Fruit fly (Drosophila melanogaster) whole organism, wandering third instar larva: ENCODE results near the gene Sap30.

Experiments used
- Abd-B ChIP-seq: fragments of >200 bp; optimal IDR thresholded peaks from 2 replicates; lab custom pipeline; 2017; ENCODE audit warnings: missing biosample characterization, missing genetic modification characterization
- CG9705 ChIP-seq: fragments of 200-800 bp; sonication (Bioruptor generic); optimal IDR thresholded peaks from 2 replicates; lab custom pipeline; 2018; ENCODE audit warnings: missing biosample characterization, mild to moderate bottlenecking, missing genetic modification characterization
- Dfd ChIP-seq: fragments of >200 bp; optimal IDR thresholded peaks from 2 replicates; lab custom pipeline; 2017; ENCODE audit warnings: missing biosample characterization, missing genetic modification characterization
- Dif ChIP-seq: fragments of 200-275, 200-300 bp; sonication (Bioruptor generic); optimal IDR thresholded peaks from 2 replicates; lab custom pipeline; 2018; ENCODE audit warnings: missing biosample characterization, missing genetic modification characterization; ENCODE audit not compliant: partially characterized antibody
- GATAd ChIP-seq: sonication (Bioruptor generic); optimal IDR thresholded peaks from 2 replicates; lab custom pipeline; 2016; ENCODE audit warnings: missing biosample characterization, missing genetic modification characterization
- HLH106 ChIP-seq: fragments of 200-800 bp; optimal IDR thresholded peaks from 3 replicates; lab custom pipeline; 2019; ENCODE audit warnings: missing biosample characterization, mild to moderate bottlenecking, missing genetic modification characterization, moderate library complexity
- Hnf4 ChIP-seq: fragments of 200-800 bp; sonication (Bioruptor generic); optimal IDR thresholded peaks from 2 replicates; lab custom pipeline; 2016; ENCODE audit warnings: missing biosample characterization, mild to moderate bottlenecking, missing genetic modification characterization
- Hr83 ChIP-seq: fragments of 200-300 bp; sonication (Bioruptor generic); optimal IDR thresholded peaks from 2 replicates; lab custom pipeline; 2016; ENCODE audit warnings: missing biosample characterization, mild to moderate bottlenecking, missing genetic modification characterization, moderate library complexity; ENCODE audit not compliant: poor library complexity, severe bottlenecking
- Jra ChIP-seq: sonication (Bioruptor generic); optimal IDR thresholded peaks from 2 replicates; lab custom pipeline; 2016; ENCODE audit warnings: missing biosample characterization, missing genetic modification characterization
- Myc ChIP-seq: fragments of >200 bp; optimal IDR thresholded peaks from 2 replicates; lab custom pipeline; 2017
- N ChIP-seq: fragments of >200 bp; optimal IDR thresholded peaks from 2 replicates; lab custom pipeline; 2018; ENCODE audit warnings: missing biosample characterization, missing external identifiers, missing genetic modification characterization
- OdsH ChIP-seq: fragments of 200-800 bp; sonication (Bioruptor generic); optimal IDR thresholded peaks from 2 replicates; lab custom pipeline; 2016; ENCODE audit warnings: missing biosample characterization, mild to moderate bottlenecking, missing genetic modification characterization
- Rel ChIP-seq, 2 experiments: fragments of 200-800 bp; sonication (Bioruptor generic) in 1 of 2; optimal IDR thresholded peaks; 2 replicates in 1 of 2; 3 replicates in 1 of 2; lab custom pipeline; 2016 to 2019; ENCODE audit warnings: mild to moderate bottlenecking in 2 of 2, missing biosample characterization in 2 of 2, missing genetic modification characterization in 2 of 2, moderate library complexity in 1 of 2
- Sp1 ChIP-seq: fragments of 200-800 bp; sonication (Bioruptor generic); optimal IDR thresholded peaks from 3 replicates; lab custom pipeline; 2019; ENCODE audit warnings: missing biosample characterization, mild to moderate bottlenecking, missing genetic modification characterization, moderate library complexity
- brk ChIP-seq: fragments of 200-800 bp; sonication (Bioruptor generic); optimal IDR thresholded peaks from 2 replicates; lab custom pipeline; 2016; ENCODE audit warnings: missing biosample characterization, mild to moderate bottlenecking, missing genetic modification characterization
- dl ChIP-seq, 2 experiments: fragments of 175-275, 200-275 bp in 1 of 2; fragments of 200-275 bp in 1 of 2; sonication (Bioruptor generic); optimal IDR thresholded peaks; lab custom pipeline; 2018; ENCODE audit warnings: mild to moderate bottlenecking in 2 of 2, missing biosample characterization in 2 of 2, missing genetic modification characterization in 2 of 2, moderate library complexity in 2 of 2; ENCODE audit not compliant: partially characterized antibody in 2 of 2, insufficient read depth in 1 of 2
- dmrt93B ChIP-seq: fragments of 200-800 bp; sonication (Bioruptor generic); optimal IDR thresholded peaks from 2 replicates; lab custom pipeline; 2018; ENCODE audit warnings: missing biosample characterization, mild to moderate bottlenecking, missing genetic modification characterization
- foxo ChIP-seq, 2 experiments: fragments of 200-800 bp; sonication (Bioruptor generic); optimal IDR thresholded peaks; 2 replicates in 1 of 2; 3 replicates in 1 of 2; lab custom pipeline; 2016 to 2017; ENCODE audit warnings: missing biosample characterization in 2 of 2, missing genetic modification characterization in 2 of 2
- fru ChIP-seq: fragments of 200-800 bp; sonication (Bioruptor generic); optimal IDR thresholded peaks from 3 replicates; lab custom pipeline; 2016; ENCODE audit warnings: missing biosample characterization, mild to moderate bottlenecking, missing genetic modification characterization
- h ChIP-seq: fragments of 200-800 bp; sonication (Bioruptor generic); optimal IDR thresholded peaks from 3 replicates; lab custom pipeline; 2016; ENCODE audit warnings: missing biosample characterization, mild to moderate bottlenecking, missing genetic modification characterization
- lola ChIP-seq: fragments of >200 bp; optimal IDR thresholded peaks from 2 replicates; lab custom pipeline; 2017; ENCODE audit warnings: missing biosample characterization, missing genetic modification characterization
- pan ChIP-seq: fragments of >200 bp; optimal IDR thresholded peaks from 2 replicates; lab custom pipeline; 2017
- psq ChIP-seq: fragments of 200-800 bp; sonication (Bioruptor generic); optimal IDR thresholded peaks from 3 replicates; lab custom pipeline; 2017; ENCODE audit warnings: missing biosample characterization, mild to moderate bottlenecking, missing genetic modification characterization, moderate library complexity
- sage ChIP-seq: fragments of 200-800 bp; sonication (Bioruptor generic); optimal IDR thresholded peaks from 2 replicates; lab custom pipeline; 2016; ENCODE audit warnings: missing biosample characterization, mild to moderate bottlenecking, missing genetic modification characterization
- sv ChIP-seq: fragments of 200-800 bp; sonication (Bioruptor generic); optimal IDR thresholded peaks from 3 replicates; lab custom pipeline; 2016; ENCODE audit warnings: missing biosample characterization, missing genetic modification characterization
- tai ChIP-seq: sonication (Bioruptor generic); optimal IDR thresholded peaks from 2 replicates; lab custom pipeline; 2016; ENCODE audit warnings: missing biosample characterization, missing genetic modification characterization
- woc ChIP-seq: sonication (Bioruptor generic); optimal IDR thresholded peaks from 2 replicates; lab custom pipeline; 2016; ENCODE audit warnings: missing biosample characterization, mild to moderate bottlenecking, missing genetic modification characterization

Gene Sap30

DNA sequence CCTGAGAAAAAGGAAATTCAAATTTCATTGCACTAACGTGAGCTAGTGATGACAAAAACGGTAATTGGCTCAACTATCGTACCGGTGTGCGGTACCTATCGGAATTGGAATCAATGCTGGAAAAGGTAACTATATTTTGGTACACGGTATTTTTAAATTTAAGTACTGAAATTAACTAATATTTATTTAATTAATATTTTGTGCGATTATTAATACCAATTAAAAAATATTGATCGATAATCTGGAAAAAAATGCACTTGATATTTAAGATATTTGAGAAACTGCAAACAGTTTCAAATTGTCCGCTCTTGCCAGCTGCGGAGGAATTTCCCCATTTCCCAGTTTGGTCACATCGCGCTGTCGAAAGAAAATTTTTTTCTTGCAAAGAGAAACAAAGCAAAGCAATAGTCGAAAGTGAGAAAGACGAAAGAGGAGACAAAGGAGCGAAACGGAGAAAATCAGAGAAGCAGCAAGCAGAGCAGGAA is 375 bp downstream of the Sap30 start:
- TF ChIP-seq foxo (GFP tag; optimal IDR thresholded peaks at IDR 0.05; lab: Kevin White, UChicago) (peak in 1 of 2 experiments; percentile 18), h (GFP tag; lab: Kevin White, UChicago) (no peak), HLH106 (tag; lab: Kevin White, UChicago) (peak; percentile 23), Abd-B (no peak), Myc (peak; percentile 13), sv (no peak), psq (GFP tag; lab: Kevin White, UChicago) (peak; percentile 63)

DNA sequence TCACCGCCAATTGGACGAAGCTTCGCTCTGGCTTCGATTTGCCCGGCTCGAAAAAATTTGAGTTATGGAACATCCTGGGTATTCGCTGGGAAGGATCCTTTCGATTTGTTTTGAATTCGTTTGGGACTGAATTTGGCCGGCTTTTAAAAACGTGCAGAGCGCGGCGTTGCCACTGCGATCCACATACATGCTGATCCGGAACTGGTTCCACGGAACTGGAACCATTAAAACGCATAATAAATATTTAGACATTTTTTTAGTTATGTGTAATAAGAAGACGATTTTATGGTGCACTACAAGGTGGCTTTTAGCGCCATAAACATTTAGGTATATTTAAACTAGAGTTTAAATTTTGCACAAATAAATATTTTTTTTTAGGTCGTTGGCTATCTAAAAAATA is 4.0 kb downstream of the Sap30 start, which contains the start of gene Rrp45:
TSS of gene Rrp45 (minus strand) at position 209 of the 400 bp plus-strand sequence.
- TF ChIP-seq woc = peak; percentile 29
- TF ChIP-seq Myc = peak; percentile 26
- TF ChIP-seq CG9705 = no peak

DNA sequence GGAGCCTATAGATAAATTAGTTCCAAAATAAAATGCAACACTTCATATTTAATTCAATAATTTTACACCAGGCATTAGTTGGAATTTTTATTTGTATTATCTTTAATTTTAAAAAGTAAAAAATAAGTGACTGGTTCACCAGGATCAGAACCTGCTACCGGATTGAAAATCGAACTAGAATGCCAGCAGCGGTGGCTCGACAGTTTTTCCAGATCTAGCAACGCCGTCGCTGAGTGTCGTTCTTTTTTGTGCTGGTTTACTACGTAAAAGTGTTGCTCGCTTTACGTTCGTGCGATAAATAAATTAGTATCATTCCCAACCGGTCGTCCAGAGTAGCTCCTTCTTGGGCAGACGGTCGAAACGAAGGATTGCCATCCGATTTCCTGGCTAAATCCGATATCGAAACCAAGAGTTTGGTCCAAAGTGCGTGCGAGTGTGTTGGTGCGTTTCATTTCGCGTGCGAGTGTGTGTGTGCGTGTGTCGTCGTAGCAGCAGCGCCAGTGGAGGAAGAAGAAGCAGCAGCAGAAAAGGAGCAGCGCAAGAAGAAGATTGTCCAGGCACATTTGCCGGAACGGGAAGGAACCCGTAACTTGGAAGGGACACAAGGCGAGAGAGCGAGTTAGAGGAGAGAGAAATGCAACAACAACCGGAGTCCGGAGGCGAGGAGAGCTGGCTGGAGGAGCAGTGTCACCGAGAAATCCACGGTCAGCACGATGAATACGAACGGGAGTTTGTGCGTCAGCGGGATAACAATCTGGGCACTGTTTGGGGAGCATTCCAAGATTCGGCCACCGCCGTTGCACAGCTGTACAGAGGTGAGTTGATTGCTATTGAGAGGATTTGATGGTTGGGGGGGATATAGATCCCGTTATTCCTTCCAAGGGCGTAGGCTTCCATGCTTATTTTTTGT is 5.1 kb downstream of the Sap30 start, which contains the start of gene CG4768:
TSS of gene CG4768 (plus strand) at position 200 of the 910 bp plus-strand sequence.
- TF ChIP-seq Hnf4 (GFP tag; lab: Kevin White, UChicago) = no peak
- TF ChIP-seq Sp1 = peak; percentile 13
- no peak for TF ChIP-seq Rel (GFP tag; optimal IDR thresholded peaks at IDR 0.05; lab: Kevin White, UChicago)
- TF ChIP-seq Rel (tag; optimal IDR thresholded peaks at IDR 0.05; lab: Kevin White, UChicago) = peak; percentile 9
- no peak for TF ChIP-seq dmrt93B (GFP tag; lab: Kevin White, UChicago)
- peak; percentile 34 for TF ChIP-seq woc

dm6 chrX:16793129-16793748 is 6.2 kb downstream of the Sap30 start:
- TF ChIP-seq GATAd (GFP tag; lab: Kevin White, UChicago) (no peak), psq (GFP tag; lab: Kevin White, UChicago) (peak; percentile 55), Hnf4 (GFP tag; lab: Kevin White, UChicago) (no peak), brk (no peak), lola (GFP tag; lab: Kevin White, UChicago) (no peak)

DNA sequence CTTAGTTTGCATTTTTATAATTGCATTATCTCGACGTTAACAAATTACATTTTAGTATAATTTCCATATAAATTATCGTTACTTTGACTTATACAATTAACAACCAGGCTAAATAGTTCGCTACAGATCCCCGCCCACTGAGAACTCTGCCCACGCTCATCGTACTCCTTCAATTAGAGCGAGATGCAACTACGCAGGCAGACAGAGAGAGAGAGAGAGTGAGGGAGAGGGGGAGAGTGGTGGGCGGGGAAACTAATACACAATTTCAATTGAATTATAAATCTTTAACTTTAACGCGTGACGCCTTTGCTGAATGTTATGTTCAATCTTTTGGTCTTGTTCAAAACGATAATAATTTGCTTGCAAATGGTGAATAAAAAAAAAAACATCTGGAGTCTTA is 11.1 kb downstream of the Sap30 start:
- TF ChIP-seq sv (no peak), lola (GFP tag; lab: Kevin White, UChicago) (no peak), pan (lab: Kevin White, UChicago) (no peak), foxo (GFP tag; optimal IDR thresholded peaks at IDR 0.05; lab: Kevin White, UChicago) (no peak), GATAd (GFP tag; lab: Kevin White, UChicago) (no peak), Jra (no peak), N (GFP tag; lab: Kevin White, UChicago) (no peak), tai (GFP tag; lab: Kevin White, UChicago) (no peak), brk (no peak), fru (GFP tag; lab: Kevin White, UChicago) (no peak), OdsH (GFP tag; lab: Kevin White, UChicago) (no peak), Dfd (no peak), Dif (GFP tag; lab: Kevin White, UChicago) (no peak), HLH106 (tag; lab: Kevin White, UChicago) (no peak), sage (GFP tag; lab: Kevin White, UChicago) (no peak), dl (GFP tag; optimal IDR thresholded peaks at IDR 0.05; lab: Kevin White, UChicago; ENCODE audit: insufficient read depth in 1 of 2, partially characterized antibody in 2 of 2) (no peak), Myc (no peak), Hr83 (GFP tag; lab: Kevin White, UChicago) (no peak), Abd-B (no peak), h (GFP tag; lab: Kevin White, UChicago) (no peak)
